Worm (Caenorhabditis elegans) whole organism, L4/young adult: Measurements from ENCODE around the gene T12B5.15.
A peak's percentile ranks its signal among the peaks of the same experiment; 100 is the strongest.

Experiments used
- W03F9.2 ChIP-seq: fragments of 150-350 bp; optimal IDR thresholded peaks from 2 replicates; lab custom pipeline; 2014; ENCODE audit warnings: missing biosample characterization, missing genetic modification characterization
- dao-5 ChIP-seq: sonication (generic microtip); optimal IDR thresholded peaks from 2 replicates; lab custom pipeline; 2016; ENCODE audit warnings: missing genotype, missing genetic modification characterization, moderate library complexity, missing compliant biosample characterization
- him-1 ChIP-seq: sonication (generic microtip); optimal IDR thresholded peaks from 2 replicates; lab custom pipeline; 2016; ENCODE audit warnings: missing genotype, missing genetic modification reagents, missing genetic modification characterization, missing compliant biosample characterization

Gene T12B5.15

ce11 chrIII:952184-952583 lies 2.3 kb downstream of the T12B5.15 start, which contains the start of gene fbxa-10:
TSS of gene fbxa-10 (plus strand) at chrIII:952390.
- TF ChIP-seq dao-5 (tag; lab: Kevin White, UChicago) (no peak), him-1 (no peak)

ce11 chrIII:950472-950871 lies 4.0 kb downstream of the T12B5.15 start, which contains the start of the genes fbxa-67 and fbxa-11:
TSS of gene fbxa-67 (minus strand) at chrIII:950670.
TSS of gene fbxa-11 (plus strand) at chrIII:950869.
- TF ChIP-seq him-1 (no peak), W03F9.2 (tag; lab: Kevin White, UChicago) (no peak), dao-5 (tag; lab: Kevin White, UChicago) (no peak)

- no peak for TF ChIP-seq W03F9.2 (tag; lab: Kevin White, UChicago)
- TF ChIP-seq him-1: no peak
- TF ChIP-seq dao-5 (tag; lab: Kevin White, UChicago): no peak
Measured at ce11 chrIII:946250-946725, 8.2 kb downstream of the T12B5.15 start, which contains the start of gene fbxa-60. TSS of gene fbxa-60 (minus strand) at chrIII:946300.

ce11 chrIII:943426-943927 lies 11.0 kb downstream of the T12B5.15 start, which contains the start of gene fbxa-59:
TSS of gene fbxa-59 (minus strand) at chrIII:943476.
- no peak for TF ChIP-seq him-1
- no peak for TF ChIP-seq dao-5 (tag; lab: Kevin White, UChicago)
- no peak for TF ChIP-seq W03F9.2 (tag; lab: Kevin White, UChicago)

- TF ChIP-seq W03F9.2 (tag; lab: Kevin White, UChicago): no peak
- no peak for TF ChIP-seq him-1
- TF ChIP-seq dao-5 (tag; lab: Kevin White, UChicago): no peak
Measured at ce11 chrIII:941958-942357, 12.5 kb downstream of the T12B5.15 start.

- no peak for TF ChIP-seq dao-5 (tag; lab: Kevin White, UChicago)
- no peak for TF ChIP-seq W03F9.2 (tag; lab: Kevin White, UChicago)
- no peak for TF ChIP-seq him-1
Measured at ce11 chrIII:938569-938968, 15.9 kb downstream of the T12B5.15 start, which contains the start of gene fbxa-22. TSS of gene fbxa-22 (plus strand) at chrIII:938869.

ce11 chrIII:937961-938360 lies 16.5 kb downstream of the T12B5.15 start, which contains the start of gene fbxa-56:
TSS of gene fbxa-56 (minus strand) at chrIII:938061.
- no peak for TF ChIP-seq him-1

ce11 chrIII:936037-936507 lies 18.4 kb downstream of the T12B5.15 start, which contains the start of gene fbxa-55:
TSS of gene fbxa-55 (minus strand) at chrIII:936087.
- no peak for TF ChIP-seq dao-5 (tag; lab: Kevin White, UChicago)
- no peak for TF ChIP-seq W03F9.2 (tag; lab: Kevin White, UChicago)
- TF ChIP-seq him-1: no peak

ce11 chrIII:931405-931804 lies 23.0 kb downstream of the T12B5.15 start:
- peak; percentile 29 for TF ChIP-seq dao-5 (tag; lab: Kevin White, UChicago)

ce11 chrIII:926216-926615 lies 28.2 kb downstream of the T12B5.15 start, which contains the start of gene pef-1:
TSS of gene pef-1 (minus strand) at chrIII:926316.
- TF ChIP-seq dao-5 (tag; lab: Kevin White, UChicago): no peak

ce11 chrIII:919322-919721 lies 35.1 kb downstream of the T12B5.15 start, which contains the start of gene F23H11.7:
TSS of gene F23H11.7 (minus strand) at chrIII:919422.
- TF ChIP-seq him-1: no peak
- no peak for TF ChIP-seq dao-5 (tag; lab: Kevin White, UChicago)
- no peak for TF ChIP-seq W03F9.2 (tag; lab: Kevin White, UChicago)

- no peak for TF ChIP-seq W03F9.2 (tag; lab: Kevin White, UChicago)
- no peak for TF ChIP-seq him-1
- no peak for TF ChIP-seq dao-5 (tag; lab: Kevin White, UChicago)
Measured at ce11 chrIII:916897-917296, 37.6 kb downstream of the T12B5.15 start, which contains the start of gene idpp-13. TSS of gene idpp-13 (minus strand) at chrIII:916997.

ce11 chrIII:910540-911311 lies 43.7 kb downstream of the T12B5.15 start, which contains the start of the genes F23H11.5 and bra-2:
TSS of gene F23H11.5 (minus strand) at chrIII:910590.
TSS of gene bra-2 (plus strand) at chrIII:911261.
- no peak for TF ChIP-seq W03F9.2 (tag; lab: Kevin White, UChicago)
- TF ChIP-seq dao-5 (tag; lab: Kevin White, UChicago): no peak
- TF ChIP-seq him-1: no peak

- TF ChIP-seq W03F9.2 (tag; lab: Kevin White, UChicago) (no peak), dao-5 (tag; lab: Kevin White, UChicago) (no peak), him-1 (no peak)
Measured at ce11 chrIII:909540-909939, 44.9 kb downstream of the T12B5.15 start, which contains the start of gene crls-1. TSS of gene crls-1 (minus strand) at chrIII:909902.
